Fruit fly (Drosophila melanogaster) whole organism, adult: ENCODE data around the gene MED11.

ENCODE experiments used
- CG11617 ChIP-seq: fragments of 200-800 bp; sonication (Bioruptor generic); optimal IDR thresholded peaks from 2 replicates; lab custom pipeline; 2017; ENCODE audit warnings: mild to moderate bottlenecking, missing biosample characterization, missing genetic modification reagents, missing genetic modification characterization
- CG12768 ChIP-seq: fragments of 200-800 bp; sonication (Bioruptor generic); optimal IDR thresholded peaks from 2 replicates; lab custom pipeline; 2017; ENCODE audit warnings: missing biosample characterization, missing genetic modification characterization, mild to moderate bottlenecking, moderate library complexity, missing genetic modification reagents
- CG14711 ChIP-seq: fragments of 200-800 bp; sonication (Bioruptor generic); optimal IDR thresholded peaks from 2 replicates; lab custom pipeline; 2018; ENCODE audit warnings: missing biosample characterization, mild to moderate bottlenecking, missing genetic modification characterization, moderate library complexity
- CG1620 ChIP-seq: fragments of 200-800 bp; sonication (Bioruptor generic); optimal IDR thresholded peaks from 2 replicates; lab custom pipeline; 2016; ENCODE audit warnings: missing biosample characterization, missing genetic modification characterization
- CG7045 ChIP-seq: fragments of 200-800 bp; sonication (Bioruptor generic); optimal IDR thresholded peaks from 2 replicates; lab custom pipeline; 2017; ENCODE audit warnings: missing biosample characterization, mild to moderate bottlenecking, missing genetic modification characterization
- bab1 ChIP-seq: fragments of 200-800 bp; sonication (Bioruptor generic); optimal IDR thresholded peaks from 3 replicates; lab custom pipeline; 2019; ENCODE audit warnings: missing biosample characterization, mild to moderate bottlenecking, missing genetic modification characterization, moderate library complexity
- ovo ChIP-seq: fragments of 200-800 bp; sonication (Bioruptor generic); optimal IDR thresholded peaks from 2 replicates; lab custom pipeline; 2016; ENCODE audit warnings: missing biosample characterization, missing genetic modification characterization
- toe ChIP-seq: fragments of 200-800 bp; sonication (Bioruptor generic); optimal IDR thresholded peaks from 2 replicates; lab custom pipeline; 2016; ENCODE audit warnings: missing biosample characterization, missing genetic modification characterization

DNA sequence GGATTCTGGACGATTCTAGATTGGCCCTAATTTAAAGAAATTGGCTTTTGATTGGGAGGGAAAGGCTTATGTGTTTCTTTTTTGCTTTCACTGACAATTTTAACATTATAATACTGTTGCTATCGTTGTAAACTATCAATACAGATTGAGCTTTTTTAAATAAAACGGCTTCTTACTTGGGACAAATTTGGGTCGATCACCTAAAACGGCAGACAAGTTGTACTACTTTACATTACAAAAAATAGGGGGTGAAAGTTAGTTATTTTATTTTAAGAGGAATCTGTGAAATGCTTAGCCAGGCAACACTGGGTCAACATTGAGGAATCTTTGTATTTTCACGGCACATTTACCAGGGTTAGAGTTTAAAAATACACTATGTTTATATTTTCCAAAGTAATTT is 47.3 kb upstream of the MED11 start, which contains the start of gene Dic4:
- TF ChIP-seq CG14711 (no peak), CG12768 (no peak), CG11617 (GFP tag; lab: Kevin White, UChicago) (no peak), CG7045 (no peak), ovo (GFP tag; lab: Kevin White, UChicago) (no peak), CG1620 (GFP tag; lab: Kevin White, UChicago) (no peak), bab1 (no peak), toe (no peak)
